Worm (Caenorhabditis elegans): Measurements from ENCODE around the gene Y75B8A.13.

- TF ChIP-seq C38D4.7 (GFP tag; optimal IDR thresholded peaks at IDR 0.05) (no peak), pqm-1 (tag; optimal IDR thresholded peaks at IDR 0.05) (no peak), ceh-31 (tag; optimal IDR thresholded peaks at IDR 0.05) (peak; percentile 75), pha-4 (tag; optimal IDR thresholded peaks at IDR 0.05) (no peak), K02D7.2 (tag; optimal IDR thresholded peaks at IDR 0.05) (no peak), fax-1 (tag; optimal IDR thresholded peaks at IDR 0.05) (no peak), ets-4 (tag; optimal IDR thresholded peaks at IDR 0.05) (peak; percentile 30)
These were observed 3.2 kb upstream of the Y75B8A.13 start, which contains the start of the genes gex-4 and gphr-1 for ce11 chrIII:12218633-12219097.
